Fruit fly (Drosophila melanogaster) whole organism, embryonic: ENCODE measurements around the gene CG1024.
A peak's percentile ranks its signal among the peaks of the same experiment; 100 is the strongest.

ENCODE experiments used
- B-H1 ChIP-seq: fragments of 200-800 bp; sonication (Bioruptor generic); IDR thresholded peaks from 3 replicates; pipeline ENCODE4 v1.3.6; 2022; ENCODE audit warnings: missing biosample characterization, missing genetic modification characterization
- BEAF-32 ChIP-seq: fragments of 200-800 bp; sonication (Bioruptor generic); optimal IDR thresholded peaks from 3 replicates; lab custom pipeline; 2017; ENCODE audit warnings: missing biosample characterization, missing genetic modification characterization, mild to moderate bottlenecking, moderate library complexity, missing genetic modification reagents
- CG1024 ChIP-seq: fragments of 200-800 bp; sonication (Bioruptor generic); IDR thresholded peaks from 2 replicates; pipeline ENCODE4 v1.3.6; 2022; ENCODE audit warnings: missing biosample characterization, missing genetic modification characterization
- CG10565 ChIP-seq: fragments of 200-800 bp; sonication (Bioruptor generic); optimal IDR thresholded peaks from 3 replicates; lab custom pipeline; 2016; ENCODE audit warnings: missing biosample characterization, mild to moderate bottlenecking, missing genetic modification characterization
- CG11696 ChIP-seq: fragments of 200-800 bp; sonication (Bioruptor generic); IDR thresholded peaks from 2 replicates; pipeline ENCODE4 v1.3.6; 2022; ENCODE audit warnings: missing biosample characterization, missing genetic modification characterization
- CG12071 ChIP-seq: fragments of 200-800 bp; sonication (Bioruptor generic); optimal IDR thresholded peaks from 3 replicates; lab custom pipeline; 2018; ENCODE audit warnings: missing biosample characterization, mild to moderate bottlenecking, missing genetic modification characterization
- CG13287 ChIP-seq: fragments of 200-800 bp; sonication (Bioruptor generic); IDR thresholded peaks from 2 replicates; pipeline ENCODE4 v1.3.6; 2022; ENCODE audit warnings: missing biosample characterization, missing genetic modification characterization; ENCODE audit not compliant: partially characterized antibody
- CG14667 ChIP-seq: fragments of 200-800 bp; sonication (Bioruptor generic); IDR thresholded peaks from 2 replicates; pipeline ENCODE4 v1.3.6; 2022; ENCODE audit warnings: missing biosample characterization, missing genetic modification characterization
- CG14710 ChIP-seq: fragments of 200-800 bp; sonication (Bioruptor generic); optimal IDR thresholded peaks from 3 replicates; lab custom pipeline; 2019; ENCODE audit warnings: missing biosample characterization, mild to moderate bottlenecking, missing genetic modification characterization, moderate library complexity
- CG14860 ChIP-seq: fragments of 200-800 bp; sonication (Bioruptor generic); IDR thresholded peaks from 3 replicates; pipeline ENCODE4 v1.3.6; 2022; ENCODE audit warnings: missing biosample characterization, missing genetic modification characterization; ENCODE audit not compliant: partially characterized antibody
- CG15269 ChIP-seq: fragments of 200-800 bp; sonication (Bioruptor generic); optimal IDR thresholded peaks from 2 replicates; lab custom pipeline; 2018; ENCODE audit warnings: missing biosample characterization, mild to moderate bottlenecking, missing genetic modification characterization, moderate library complexity
- CG2875 ChIP-seq: fragments of 200-800 bp; sonication (Bioruptor generic); optimal IDR thresholded peaks from 2 replicates; lab custom pipeline; 2017; ENCODE audit warnings: missing biosample characterization, mild to moderate bottlenecking, missing genetic modification characterization, missing genetic modification reagents
- CG30403 ChIP-seq: fragments of 200-800 bp; sonication (Bioruptor generic); optimal IDR thresholded peaks from 3 replicates; lab custom pipeline; 2016; ENCODE audit warnings: missing biosample characterization, missing genetic modification characterization
- CG30431 ChIP-seq: fragments of 200-800 bp; sonication (Bioruptor generic); optimal IDR thresholded peaks from 2 replicates; lab custom pipeline; 2017; ENCODE audit warnings: missing biosample characterization, missing genetic modification characterization
- CG3163 ChIP-seq: fragments of 200-800 bp; sonication (Bioruptor generic); optimal IDR thresholded peaks from 3 replicates; lab custom pipeline; 2016; ENCODE audit warnings: missing biosample characterization, missing genetic modification characterization
- CG42726 ChIP-seq: fragments of 200-800 bp; sonication (Bioruptor generic); IDR thresholded peaks from 2 replicates; pipeline ENCODE4 v1.3.6; 2022; ENCODE audit warnings: missing biosample characterization, missing genetic modification characterization; ENCODE audit not compliant: partially characterized antibody
- CG6854 ChIP-seq: fragments of 200-800 bp; sonication (Bioruptor generic); optimal IDR thresholded peaks from 3 replicates; lab custom pipeline; 2017; ENCODE audit warnings: missing biosample characterization, mild to moderate bottlenecking, missing genetic modification characterization
- CG7271 ChIP-seq: fragments of 200-800 bp; sonication (Bioruptor generic); optimal IDR thresholded peaks from 2 replicates; lab custom pipeline; 2018; ENCODE audit warnings: missing biosample characterization, mild to moderate bottlenecking, missing genetic modification characterization, moderate library complexity
- CrebB ChIP-seq: fragments of 200-800 bp; sonication (Bioruptor generic); optimal IDR thresholded peaks from 3 replicates; lab custom pipeline; 2018; ENCODE audit warnings: missing biosample characterization, mild to moderate bottlenecking, missing genetic modification characterization
- Dfd ChIP-seq, 2 experiments: fragments of >200 bp; optimal IDR thresholded peaks; 2 replicates each; lab custom pipeline; 2017; ENCODE audit warnings: missing biosample characterization in 2 of 2, missing genetic modification characterization in 2 of 2
- Dip2 ChIP-seq: fragments of 200-800 bp; sonication (Bioruptor generic); IDR thresholded peaks from 2 replicates; pipeline ENCODE4 v1.3.6; 2022; ENCODE audit warnings: missing biosample characterization, missing genetic modification characterization
- Ets65A ChIP-seq: fragments of 200-800 bp; sonication (Bioruptor generic); peaks from one replicate; lab custom pipeline; 2016; ENCODE audit warnings: missing biosample characterization, missing genetic modification characterization
- Fer1 ChIP-seq: fragments of 200-800 bp; sonication (Bioruptor generic); optimal IDR thresholded peaks from 2 replicates; lab custom pipeline; 2017; ENCODE audit warnings: missing biosample characterization, mild to moderate bottlenecking, missing genetic modification characterization
- Gug ChIP-seq: fragments of 200-800 bp; sonication (Bioruptor generic); IDR thresholded peaks from 4 replicates; pipeline ENCODE4 v1.3.6; 2022; ENCODE audit warnings: missing biosample characterization, missing genetic modification characterization
- HLH4C ChIP-seq: fragments of 200-800 bp; sonication (Bioruptor generic); IDR thresholded peaks from 3 replicates; pipeline ENCODE4 v1.3.6; 2022; ENCODE audit warnings: missing biosample characterization, missing genetic modification characterization; ENCODE audit not compliant: partially characterized antibody
- HLH54F ChIP-seq: fragments of 200-800 bp; sonication (Bioruptor generic); optimal IDR thresholded peaks from 3 replicates; lab custom pipeline; 2016; ENCODE audit warnings: missing biosample characterization, missing genetic modification characterization
- Hand ChIP-seq: fragments of 200-800 bp; sonication (Bioruptor generic); optimal IDR thresholded peaks from 2 replicates; lab custom pipeline; 2017; ENCODE audit warnings: mild to moderate bottlenecking, missing biosample characterization, missing genetic modification reagents, missing genetic modification characterization
- Hmx ChIP-seq: fragments of 200-800 bp; sonication (Bioruptor generic); optimal IDR thresholded peaks from 2 replicates; lab custom pipeline; 2016; ENCODE audit warnings: missing biosample characterization, missing genetic modification characterization
- Hr51 ChIP-seq, 2 experiments: fragments of 200-800 bp; sonication (Bioruptor generic); optimal IDR thresholded peaks; 2 replicates in 1 of 2; 3 replicates in 1 of 2; lab custom pipeline; 2016 to 2018; ENCODE audit warnings: missing biosample characterization in 2 of 2, missing genetic modification characterization in 2 of 2, mild to moderate bottlenecking in 1 of 2, moderate library complexity in 1 of 2
- Hr78 ChIP-seq, 2 experiments: fragments of 200-800 bp in 1 of 2; fragments of >200 bp in 1 of 2; sonication (Bioruptor generic) in 1 of 2; optimal IDR thresholded peaks; 2 replicates each; lab custom pipeline; 2017 to 2019; ENCODE audit warnings: missing biosample characterization in 2 of 2, missing genetic modification characterization in 2 of 2, mild to moderate bottlenecking in 1 of 2, moderate library complexity in 1 of 2
- Mad ChIP-seq: fragments of 200-800 bp; sonication (Bioruptor generic); optimal IDR thresholded peaks from 2 replicates; lab custom pipeline; 2016; ENCODE audit warnings: missing biosample characterization, missing genetic modification characterization
- Meics ChIP-seq: fragments of 200-800 bp; sonication (Bioruptor generic); optimal IDR thresholded peaks from 2 replicates; lab custom pipeline; 2017; ENCODE audit warnings: missing biosample characterization, mild to moderate bottlenecking, missing genetic modification characterization
- NC2β ChIP-seq: fragments of 200-800 bp; sonication (Bioruptor generic); optimal IDR thresholded peaks from 2 replicates; lab custom pipeline; 2016; ENCODE audit warnings: missing biosample characterization, missing genetic modification characterization
- NFAT ChIP-seq: fragments of 200-800 bp; sonication (Bioruptor generic); IDR thresholded peaks from 2 replicates; pipeline ENCODE4 v1.3.6; 2022; ENCODE audit warnings: missing biosample characterization, missing genetic modification characterization
- NK7.1 ChIP-seq: fragments of 200-800 bp; sonication (Bioruptor generic); optimal IDR thresholded peaks from 3 replicates; lab custom pipeline; 2016; ENCODE audit warnings: missing biosample characterization, missing genetic modification characterization
- Oli ChIP-seq: fragments of 200-800 bp; sonication (Bioruptor generic); optimal IDR thresholded peaks from 2 replicates; lab custom pipeline; 2018; ENCODE audit warnings: missing biosample characterization, mild to moderate bottlenecking, missing genetic modification characterization, moderate library complexity
- Rx ChIP-seq: fragments of 200-800 bp; sonication (Bioruptor generic); IDR thresholded peaks from 2 replicates; pipeline ENCODE4 v1.3.6; 2022; ENCODE audit warnings: missing biosample characterization, missing genetic modification characterization
- Spps ChIP-seq: fragments of 200-800 bp; sonication (Bioruptor generic); optimal IDR thresholded peaks from 2 replicates; lab custom pipeline; 2018; ENCODE audit warnings: missing biosample characterization, mild to moderate bottlenecking, missing genetic modification characterization
- Sry-δ ChIP-seq: fragments of 200-800 bp; sonication (Bioruptor generic); optimal IDR thresholded peaks from 2 replicates; lab custom pipeline; 2016; ENCODE audit warnings: missing biosample characterization, missing genetic modification characterization
- TFAM ChIP-seq: fragments of 200-800 bp; sonication (Bioruptor generic); optimal IDR thresholded peaks from 2 replicates; lab custom pipeline; 2017; ENCODE audit warnings: missing biosample characterization, missing genetic modification characterization, inconsistent platforms
- abd-A ChIP-seq: fragments of 200-800 bp; sonication (Bioruptor generic); optimal IDR thresholded peaks from 3 replicates; lab custom pipeline; 2019; ENCODE audit warnings: missing biosample characterization, mild to moderate bottlenecking, missing genetic modification characterization, moderate library complexity
- ase ChIP-seq: fragments of 200-800 bp; sonication (Bioruptor generic); IDR thresholded peaks from 3 replicates; pipeline ENCODE4 v1.3.6; 2022; ENCODE audit warnings: missing biosample characterization, missing genetic modification characterization
- ftz-f1 ChIP-seq: fragments of 200-800 bp; sonication (Bioruptor generic); optimal IDR thresholded peaks from 2 replicates; lab custom pipeline; 2016; ENCODE audit warnings: missing biosample characterization, missing genetic modification characterization
- ind ChIP-seq: fragments of 200-800 bp; sonication (Bioruptor generic); optimal IDR thresholded peaks from 3 replicates; lab custom pipeline; 2016; ENCODE audit warnings: missing biosample characterization, missing genetic modification characterization
- insv ChIP-seq, 2 experiments: fragments of 200-800 bp; sonication (Bioruptor generic); optimal IDR thresholded peaks; 3 replicates each; lab custom pipeline; 2016 to 2018; ENCODE audit warnings: missing biosample characterization in 2 of 2, missing genetic modification characterization in 2 of 2
- nom ChIP-seq: fragments of 200-800 bp; sonication (Bioruptor generic); optimal IDR thresholded peaks from 2 replicates; lab custom pipeline; 2017; ENCODE audit warnings: missing biosample characterization, missing genetic modification characterization, mild to moderate bottlenecking, moderate library complexity, missing genetic modification reagents
- row ChIP-seq: fragments of 200-800 bp; sonication (Bioruptor generic); IDR thresholded peaks from 3 replicates; pipeline ENCODE4 v1.3.6; 2022; ENCODE audit warnings: missing biosample characterization, missing genetic modification characterization
- sens ChIP-seq: fragments of 200-800 bp; sonication (Bioruptor generic); peaks from one replicate; lab custom pipeline; 2016; ENCODE audit warnings: missing biosample characterization, missing genetic modification characterization
- seq ChIP-seq: fragments of 200-800 bp; sonication (Bioruptor generic); IDR thresholded peaks from 2 replicates; pipeline ENCODE4 v1.3.6; 2022; ENCODE audit warnings: missing biosample characterization, missing genetic modification characterization
- sim ChIP-seq: fragments of 200-800 bp; sonication (Bioruptor generic); IDR thresholded peaks from 2 replicates; pipeline ENCODE4 v1.3.6; 2022; ENCODE audit warnings: missing biosample characterization, missing genetic modification characterization

CG1024 gene

DNA sequence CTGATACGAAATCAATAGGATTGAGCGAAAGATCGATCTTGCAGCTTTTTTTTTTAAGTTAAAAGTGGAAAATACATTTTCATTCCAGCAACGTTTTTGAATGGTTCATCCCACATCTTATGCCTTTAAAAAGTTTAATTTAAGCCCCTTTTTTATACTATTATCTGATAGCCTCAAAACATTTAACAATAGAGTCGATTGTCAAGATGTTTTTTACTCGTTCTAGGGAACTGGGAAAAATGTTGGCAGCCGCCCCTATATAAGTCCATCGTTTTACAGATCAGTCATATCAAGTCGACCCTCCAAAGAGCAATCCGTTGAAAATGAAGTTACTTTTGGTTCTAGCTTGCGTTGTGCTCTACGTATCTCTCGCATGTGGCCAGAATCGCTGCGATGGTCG is 2.6 kb downstream of the CG1024 start, which contains the start of gene CG42537:
Gene CG42537 (plus strand): TSS at position 301 of the 400 bp plus-strand sequence.
- TF ChIP-seq Hand (no peak), sens (GFP tag; lab: Kevin White, UChicago) (peak; percentile 53), CG13287 (no peak), abd-A (no peak), CG7271 (tag; lab: Kevin White, UChicago) (no peak), Hr78 (GFP tag; optimal IDR thresholded peaks at IDR 0.05; lab: Kevin White, UChicago) (no peak)

DNA sequence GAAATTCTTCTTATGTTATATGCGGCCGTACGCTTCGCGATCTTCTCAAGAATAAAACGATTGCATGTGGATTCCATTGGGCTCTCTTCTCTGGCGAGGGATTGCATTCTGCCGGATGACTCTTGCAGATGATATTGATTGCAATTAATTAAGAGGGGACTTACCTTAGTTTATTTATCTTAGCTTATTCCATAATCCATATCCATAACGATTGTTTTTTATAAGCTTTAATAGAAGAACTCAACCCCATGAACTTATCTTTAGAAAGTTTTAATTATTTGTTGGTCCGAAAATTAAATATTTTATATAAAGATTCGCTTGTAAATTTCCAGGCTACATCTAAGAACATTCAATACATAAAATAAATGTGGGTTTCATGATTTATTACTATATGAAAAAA is 4.2 kb downstream of the CG1024 start, which contains the start of gene CRAT:
Gene CRAT (minus strand): TSS at position 101 of the 400 bp plus-strand sequence.
- TF ChIP-seq Ets65A (GFP tag; lab: Kevin White, UChicago) = no peak
- no peak for TF ChIP-seq Hmx
- TF ChIP-seq CG1024 (GFP tag; lab: Robert Waterston, UW) = no peak
- TF ChIP-seq Dip2 (GFP tag; lab: Robert Waterston, UW) = no peak
- TF ChIP-seq NFAT = no peak
- TF ChIP-seq Fer1 (GFP tag; lab: Kevin White, UChicago) = no peak
- no peak for TF ChIP-seq CG11696
- TF ChIP-seq Hr51 (GFP tag; optimal IDR thresholded peaks at IDR 0.05; lab: Kevin White, UChicago) = no peak
- no peak for TF ChIP-seq CG2875 (GFP tag; lab: Kevin White, UChicago)
- TF ChIP-seq sim (GFP tag; lab: Robert Waterston, UW) = no peak
- TF ChIP-seq ind (GFP tag; lab: Kevin White, UChicago) = no peak
- TF ChIP-seq nom = no peak
- TF ChIP-seq Rx (GFP tag; lab: Robert Waterston, UW) = no peak
- no peak for TF ChIP-seq CG30431 (GFP tag; lab: Kevin White, UChicago)
- TF ChIP-seq Hr78 (GFP tag; optimal IDR thresholded peaks at IDR 0.05; lab: Kevin White, UChicago) = no peak
- no peak for TF ChIP-seq CG3163

DNA sequence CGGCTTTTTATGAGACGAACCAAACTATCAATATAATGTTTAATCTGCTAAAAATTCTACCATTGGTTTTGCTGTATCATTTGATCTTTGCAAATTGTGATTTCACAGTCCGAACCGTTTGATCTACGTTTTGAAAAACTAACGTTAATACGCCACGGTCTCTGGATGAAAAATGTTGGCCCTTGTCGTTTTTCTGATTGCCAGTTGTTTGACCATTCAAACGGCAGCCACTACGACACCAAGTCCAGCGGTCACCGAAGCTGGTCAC is 5.9 kb downstream of the CG1024 start, which contains the start of gene CG42564:
Gene CG42564 (plus strand): TSS at position 169 of the 268 bp plus-strand sequence.
- TF ChIP-seq Ets65A (GFP tag; lab: Kevin White, UChicago) (peak; percentile 47), HLH4C (GFP tag; lab: Robert Waterston, UW) (no peak), CG14710 (no peak), Gug (no peak), sens (GFP tag; lab: Kevin White, UChicago) (peak; percentile 7), NK7.1 (GFP tag; lab: Kevin White, UChicago) (no peak), CG10565 (GFP tag; lab: Kevin White, UChicago) (no peak), CG30403 (GFP tag; lab: Kevin White, UChicago) (no peak), BEAF-32 (GFP tag; lab: Kevin White, UChicago) (no peak), ftz-f1 (no peak), seq (no peak), Spps (tag; lab: Kevin White, UChicago) (no peak), CG15269 (no peak), CG42726 (GFP tag; lab: Robert Waterston, UW) (no peak), Meics (GFP tag; lab: Kevin White, UChicago) (peak; percentile 75), HLH54F (GFP tag; lab: Kevin White, UChicago) (no peak), Sry-δ (peak; percentile 2), Dfd (GFP tag; optimal IDR thresholded peaks at IDR 0.05; lab: Kevin White, UChicago) (no peak), Mad (GFP tag; lab: Kevin White, UChicago) (no peak), ase (no peak), CG6854 (GFP tag; lab: Kevin White, UChicago) (no peak), row (GFP tag; lab: Robert Waterston, UW) (no peak), CrebB (tag; lab: Kevin White, UChicago) (no peak), B-H1 (GFP tag; lab: Robert Waterston, UW) (no peak), CG14860 (GFP tag; lab: Robert Waterston, UW) (no peak), TFAM (GFP tag; lab: Kevin White, UChicago) (no peak), Oli (tag; lab: Kevin White, UChicago) (no peak), NC2β (GFP tag; lab: Kevin White, UChicago) (no peak), CG14667 (no peak), insv (GFP tag; optimal IDR thresholded peaks at IDR 0.05; lab: Kevin White, UChicago) (no peak), CG12071 (GFP tag; lab: Kevin White, UChicago) (no peak)
